Fruit fly (Drosophila melanogaster): ENCODE data around the gene Hmgcl.

Gene Hmgcl

DNA sequence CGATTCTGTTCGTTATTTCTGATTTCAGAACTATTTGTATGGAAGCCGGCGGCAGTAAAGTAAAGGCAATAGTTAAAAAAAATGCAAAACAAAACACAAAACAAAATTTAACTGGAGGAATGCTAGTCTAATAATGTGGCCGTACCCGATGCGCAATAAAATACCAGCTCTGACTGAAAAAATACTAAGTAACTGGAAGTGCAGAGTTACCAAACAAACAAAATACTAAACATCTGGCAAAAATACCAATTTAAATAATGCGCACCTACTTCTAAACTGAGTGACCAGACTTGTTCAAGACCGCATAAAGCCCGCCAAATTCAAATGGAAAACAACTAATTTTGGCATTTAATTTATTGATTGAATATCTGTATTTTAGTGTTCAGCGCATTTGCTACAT lies 46.2 kb upstream of the Hmgcl start, which contains the start of gene Wee1 (continued):
- TF ChIP-seq oc (tag; optimal IDR thresholded peaks at IDR 0.05): no peak
- TF ChIP-seq az2 (GFP tag; optimal IDR thresholded peaks at IDR 0.05): no peak
- no peak for TF ChIP-seq br (optimal IDR thresholded peaks at IDR 0.05)
- no peak for TF ChIP-seq CG13894 (tag; optimal IDR thresholded peaks at IDR 0.05)
- TF ChIP-seq sd (tag; optimal IDR thresholded peaks at IDR 0.05): peak; percentile 95
- TF ChIP-seq CG4424 (GFP tag; optimal IDR thresholded peaks at IDR 0.05): no peak
- TF ChIP-seq ci (GFP tag; IDR thresholded peaks at IDR 0.05): no peak
- TF ChIP-seq pum (GFP tag; optimal IDR thresholded peaks at IDR 0.05): no peak
- TF ChIP-seq CG42726 (GFP tag; IDR thresholded peaks at IDR 0.05; ENCODE audit: partially characterized antibody): no peak
- TF ChIP-seq Aef1 (GFP tag; IDR thresholded peaks at IDR 0.05): no peak
- no peak for TF ChIP-seq CG14860 (GFP tag; IDR thresholded peaks at IDR 0.05; ENCODE audit: partially characterized antibody)
- TF ChIP-seq h (optimal IDR thresholded peaks at IDR 0.05): no peak
- TF ChIP-seq Max (GFP tag; optimal IDR thresholded peaks at IDR 0.05): no peak
- TF ChIP-seq sob (GFP tag; IDR thresholded peaks at IDR 0.05): no peak
- no peak for TF ChIP-seq chn (GFP tag; optimal IDR thresholded peaks at IDR 0.05)
- TF ChIP-seq sqz (GFP tag; optimal IDR thresholded peaks at IDR 0.05): no peak
- TF ChIP-seq CG12659 (GFP tag; optimal IDR thresholded peaks at IDR 0.05): peak; percentile 72
- peak; percentile 48 for TF ChIP-seq Sry-β (GFP tag; optimal IDR thresholded peaks at IDR 0.05)
- TF ChIP-seq vfl (GFP tag; optimal IDR thresholded peaks at IDR 0.05): no peak
- no peak for TF ChIP-seq Deaf1 (tag; optimal IDR thresholded peaks at IDR 0.05)
- TF ChIP-seq Nf-YC (tag; optimal IDR thresholded peaks at IDR 0.05): no peak

DNA sequence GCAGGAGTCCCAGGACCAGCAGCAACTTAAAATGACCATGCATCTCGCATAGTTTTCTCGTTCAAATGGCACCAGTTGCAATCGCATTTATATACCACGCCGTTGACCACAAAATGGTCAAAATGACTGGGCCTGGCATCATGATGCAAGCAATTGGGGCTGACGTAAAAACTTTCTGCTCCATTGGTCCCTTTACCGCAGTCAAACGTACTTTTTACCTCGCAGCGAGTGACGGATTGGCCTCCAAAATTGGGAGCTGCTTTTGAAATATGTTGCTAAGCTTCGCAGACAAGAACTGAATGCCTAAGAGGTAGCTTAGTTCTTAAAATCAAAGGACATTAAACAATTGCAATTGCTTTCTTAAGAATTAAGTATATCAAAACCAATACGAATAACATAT lies 43.8 kb upstream of the Hmgcl start, which contains the start of gene CG32829:
Gene CG32829, minus strand, starts transcription at position 101 of the 400 bp plus-strand sequence.
- 0 out of 3 replicates have a peak, but pooled peaks have one; percentile 12 for TF ChIP-seq zfh1 (GFP tag; IDR thresholded peaks at IDR 0.05)
- no peak for TF ChIP-seq CkIIα-i1 (GFP tag; IDR thresholded peaks at IDR 0.05)
- no peak for TF ChIP-seq Camta (GFP tag; optimal IDR thresholded peaks at IDR 0.05)
- no peak for TF ChIP-seq Dip2 (GFP tag; IDR thresholded peaks at IDR 0.05)
- TF ChIP-seq CG14441 (GFP tag; IDR thresholded peaks at IDR 0.05): no peak
- TF ChIP-seq Elba2 (GFP tag; optimal IDR thresholded peaks at IDR 0.05): no peak
- no peak for TF ChIP-seq inv (GFP tag; IDR thresholded peaks at IDR 0.05; ENCODE audit: partially characterized antibody)

DNA sequence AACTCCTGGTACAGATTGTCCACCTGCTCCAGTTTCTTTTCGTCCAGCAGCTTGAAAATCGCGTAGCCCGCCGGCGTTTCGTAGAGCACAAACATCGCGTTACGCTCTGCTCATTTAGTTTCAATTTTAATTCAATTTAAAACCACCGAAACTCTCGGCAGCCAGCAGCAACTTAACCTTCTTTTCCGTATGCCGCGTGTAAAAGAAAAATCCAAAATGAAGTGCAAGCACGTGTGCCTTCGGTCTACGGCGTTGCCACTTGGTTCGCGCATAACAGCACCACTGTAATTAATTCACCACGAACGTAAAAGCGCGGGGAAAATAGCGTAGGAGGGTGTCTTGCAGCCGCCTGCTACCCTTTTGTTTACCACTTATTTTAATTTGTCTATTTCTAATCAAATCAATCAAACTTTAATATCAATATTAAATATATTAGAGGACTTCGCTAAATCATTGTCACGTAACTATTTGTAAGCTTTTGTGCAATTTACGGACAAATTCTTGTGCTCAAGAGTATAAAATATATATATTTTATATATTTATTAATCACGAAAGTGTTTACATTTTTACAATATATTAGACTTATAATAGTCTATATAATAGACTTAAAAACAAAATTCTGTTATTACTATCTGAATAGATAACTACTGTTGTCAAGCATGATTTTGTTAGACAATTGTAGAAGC lies 41.5 kb upstream of the Hmgcl start, which contains the start of gene nop5:
Gene nop5, minus strand, starts transcription at position 227 of the 686 bp plus-strand sequence.
- TF ChIP-seq gro (GFP tag; optimal IDR thresholded peaks at IDR 0.05) (peak; percentile 3), amos (GFP tag; IDR thresholded peaks at IDR 0.05; ENCODE audit: partially characterized antibody) (no peak), Dp (GFP tag; optimal IDR thresholded peaks at IDR 0.05) (peak; percentile 10), odd (GFP tag; optimal IDR thresholded peaks at IDR 0.05) (no peak), Taf1 (GFP tag; IDR thresholded peaks at IDR 0.05) (no peak), CG12299 (tag; optimal IDR thresholded peaks at IDR 0.05) (peak; percentile 19), Optix (GFP tag; IDR thresholded peaks at IDR 0.05) (no peak), dpn (GFP tag; optimal IDR thresholded peaks at IDR 0.05) (peak; percentile 4 to 40), CG9817 (tag; optimal IDR thresholded peaks at IDR 0.05) (peak; percentile 69), CG4617 (GFP tag; optimal IDR thresholded peaks at IDR 0.05; ENCODE audit: borderline replicate concordance) (no peak), ap (GFP tag; IDR thresholded peaks at IDR 0.05) (no peak), Dfd (GFP tag; optimal IDR thresholded peaks at IDR 0.05) (no peak), CG6175 (GFP tag; IDR thresholded peaks at IDR 0.05) (no peak), Nf-YB (GFP tag; optimal IDR thresholded peaks at IDR 0.05) (peak; percentile 63), gfzf (GFP tag; optimal IDR thresholded peaks at IDR 0.05) (no peak), CG34224 (GFP tag; IDR thresholded peaks at IDR 0.05; ENCODE audit: partially characterized antibody) (no peak), ftz-f1 (GFP tag; optimal IDR thresholded peaks at IDR 0.05) (peak; percentile 44), YL-1 (GFP tag; optimal IDR thresholded peaks at IDR 0.05) (peak; percentile 93), CG14014 (GFP tag; IDR thresholded peaks at IDR 0.05) (no peak), Sry-δ (GFP tag; optimal IDR thresholded peaks at IDR 0.05) (no peak), CG4360 (GFP tag; IDR thresholded peaks at IDR 0.05) (no peak), CG5953 (GFP tag; IDR thresholded peaks at IDR 0.05) (no peak)
